Worm (Caenorhabditis elegans): Measurements from ENCODE around the gene Y55F3AM.13.

Gene Y55F3AM.13

DNA sequence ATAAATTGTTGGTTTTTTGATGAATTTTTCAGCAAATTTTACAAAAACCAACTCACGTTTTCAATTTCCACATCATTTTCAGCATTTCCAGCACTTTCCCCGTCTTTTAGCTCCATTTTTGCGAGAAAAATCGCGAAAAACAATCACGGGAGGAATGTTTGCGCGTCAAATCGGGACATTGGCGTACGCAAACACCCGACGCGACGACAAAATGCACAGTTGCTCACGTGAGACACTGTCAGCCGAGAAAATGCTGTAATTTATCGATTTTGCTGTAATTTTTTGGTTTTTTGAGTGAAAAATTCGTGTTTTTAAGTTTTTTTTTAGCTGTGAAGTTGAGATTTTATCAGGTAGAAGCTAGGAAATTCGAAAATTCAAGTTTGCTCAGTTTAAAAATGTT is 46.6 kb downstream of the Y55F3AM.13 start, which contains the start of gene Y55F3AM.9:
Gene Y55F3AM.9, minus strand, starts transcription at position 189 of the 400 bp plus-strand sequence.
- no peak for TF ChIP-seq unc-62 (GFP tag; optimal IDR thresholded peaks at IDR 0.05)

DNA sequence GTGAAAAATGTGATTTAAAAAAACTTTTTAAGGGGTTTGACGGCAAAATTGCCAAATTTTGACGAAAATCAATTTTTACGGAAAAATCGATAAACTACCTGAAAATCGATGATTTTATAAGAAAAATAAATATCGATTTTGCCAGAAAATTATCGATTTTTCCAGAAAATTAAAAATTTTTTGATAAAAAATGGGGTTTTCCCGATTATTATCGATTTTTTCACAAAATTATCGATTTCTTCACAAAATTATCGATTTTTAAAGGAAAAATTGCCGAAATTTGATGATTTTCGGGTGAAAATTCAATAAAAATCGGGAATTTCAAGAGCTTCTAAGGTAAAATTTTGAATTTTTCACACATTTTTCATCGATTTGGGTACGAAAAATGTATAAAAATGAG is 49.5 kb downstream of the Y55F3AM.13 start:
- no peak for TF ChIP-seq unc-62 (GFP tag; optimal IDR thresholded peaks at IDR 0.05)

DNA sequence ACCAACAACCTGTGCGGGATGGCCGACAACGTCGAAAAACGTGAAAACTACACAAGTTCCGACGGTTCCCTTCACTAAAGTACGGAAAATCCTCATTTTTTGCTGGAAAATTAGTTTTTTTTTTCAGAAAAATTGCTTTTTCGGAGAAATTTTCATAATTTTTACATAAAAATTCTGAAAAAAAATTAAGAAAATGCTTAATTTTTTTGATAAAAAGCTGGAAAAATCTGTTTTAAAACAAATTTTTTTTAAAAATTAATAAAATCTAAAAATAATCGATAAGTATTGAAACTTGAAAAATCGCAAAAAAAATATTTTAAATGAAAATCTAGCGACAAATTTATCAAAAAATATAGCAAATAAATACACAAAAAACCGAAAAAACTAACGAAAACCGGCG is 50.4 kb downstream of the Y55F3AM.13 start, which contains the start of gene immp-2:
Gene immp-2, minus strand, starts transcription at position 101 of the 400 bp plus-strand sequence.
- no peak for TF ChIP-seq unc-62 (GFP tag; optimal IDR thresholded peaks at IDR 0.05)

Measured in whole organism, dauer.